Worm (Caenorhabditis elegans) whole organism, L1 larva: Measurements from ENCODE around the gene srh-59.

Experiments
- F16B12.6 ChIP-seq: fragments of 150-350 bp; optimal IDR thresholded peaks from 2 replicates; lab custom pipeline; 2014; ENCODE audit warnings: missing biosample characterization, missing genetic modification characterization
- lin-39 ChIP-seq: fragments of 150-350 bp; optimal IDR thresholded peaks from 2 replicates; lab custom pipeline; 2014; ENCODE audit warnings: missing biosample characterization, missing genetic modification reagents, missing genetic modification characterization
- nhr-11 ChIP-seq: fragments of 150-350 bp; optimal IDR thresholded peaks from 2 replicates; lab custom pipeline; 2014; ENCODE audit warnings: missing biosample characterization, missing genetic modification characterization
- nhr-77 ChIP-seq: fragments of 150-350 bp; optimal IDR thresholded peaks from 2 replicates; lab custom pipeline; 2014; ENCODE audit warnings: missing biosample characterization, missing genetic modification characterization
- vab-15 ChIP-seq: sonication (generic microtip); optimal IDR thresholded peaks from 2 replicates; lab custom pipeline; 2017; ENCODE audit warnings: missing genotype, mild to moderate bottlenecking, missing genetic modification characterization, missing compliant biosample characterization
- zag-1 ChIP-seq: fragments of 150-350 bp; optimal IDR thresholded peaks from 2 replicates; lab custom pipeline; 2014; ENCODE audit warnings: missing biosample characterization, missing genetic modification characterization

ce11 chrII:3622014-3622413 lies 40.2 kb downstream of the srh-59 start, which contains the start of gene M151.7:
- TF ChIP-seq zag-1 (tag; lab: Kevin White, UChicago) (no peak), lin-39 (no peak), vab-15 (tag; lab: Kevin White, UChicago) (no peak), F16B12.6 (no peak), nhr-11 (tag; lab: Kevin White, UChicago) (no peak), nhr-77 (no peak)
